Fruit fly (Drosophila melanogaster) whole organism, embryonic: Measurements from ENCODE around the gene SamDC.

Source experiments
- CG13624 ChIP-seq: fragments of 200-800 bp; sonication (Bioruptor generic); optimal IDR thresholded peaks from 2 replicates; lab custom pipeline; 2016; ENCODE audit warnings: missing biosample characterization, missing genetic modification characterization
- CG16779 ChIP-seq: fragments of 200-800 bp; sonication (Bioruptor generic); IDR thresholded peaks from 2 replicates; pipeline ENCODE4 v1.3.6; 2022; ENCODE audit warnings: missing biosample characterization, missing genetic modification characterization
- CG30020 ChIP-seq: fragments of 200-800 bp; optimal IDR thresholded peaks from 2 replicates; lab custom pipeline; 2019; ENCODE audit warnings: missing biosample characterization, mild to moderate bottlenecking, missing genetic modification characterization, moderate library complexity
- CG32532 ChIP-seq: fragments of 200-800 bp; sonication (Bioruptor generic); IDR thresholded peaks from 2 replicates; pipeline ENCODE4 v1.3.6; 2022; ENCODE audit warnings: missing biosample characterization, missing genetic modification characterization
- CG32772 ChIP-seq: fragments of 200-800 bp; sonication (Bioruptor generic); IDR thresholded peaks from 2 replicates; pipeline ENCODE4 v1.3.6; 2022; ENCODE audit warnings: missing biosample characterization, missing genetic modification characterization
- CG3281 ChIP-seq: fragments of 200-800 bp; sonication (Bioruptor generic); optimal IDR thresholded peaks from 3 replicates; lab custom pipeline; 2017; ENCODE audit warnings: missing biosample characterization, mild to moderate bottlenecking, missing genetic modification characterization
- Dll ChIP-seq: fragments of 200-800 bp; sonication (Bioruptor generic); IDR thresholded peaks from 4 replicates; pipeline ENCODE4 v1.3.6; 2022; ENCODE audit warnings: missing biosample characterization, missing genetic modification characterization; ENCODE audit not compliant: partially characterized antibody
- NC2β ChIP-seq: fragments of 200-800 bp; sonication (Bioruptor generic); optimal IDR thresholded peaks from 2 replicates; lab custom pipeline; 2016; ENCODE audit warnings: missing biosample characterization, missing genetic modification characterization
- cas ChIP-seq: fragments of 200-800 bp; sonication (Bioruptor generic); IDR thresholded peaks from 2 replicates; pipeline ENCODE4 v1.3.6; 2022; ENCODE audit warnings: missing biosample characterization, missing genetic modification characterization
- hbn ChIP-seq: fragments of 200-800 bp; sonication (Bioruptor generic); IDR thresholded peaks from 2 replicates; pipeline ENCODE4 v1.3.6; 2022; ENCODE audit warnings: missing biosample characterization, missing genetic modification characterization; ENCODE audit not compliant: partially characterized antibody
- mld ChIP-seq: fragments of 200-800 bp; sonication (Bioruptor generic); IDR thresholded peaks from 3 replicates; pipeline ENCODE4 v1.3.6; 2022; ENCODE audit warnings: missing biosample characterization, missing genetic modification characterization; ENCODE audit not compliant: partially characterized antibody
- rib ChIP-seq: fragments of 200-800 bp; sonication (Bioruptor generic); IDR thresholded peaks from 2 replicates; pipeline ENCODE4 v1.3.6; 2022; ENCODE audit warnings: missing biosample characterization, missing genetic modification characterization

dm6 chr2L:10314327-10315210, 24.7 kb upstream of the SamDC start, which contains the start of the genes Usp14 and CG4972:
- TF ChIP-seq cas (GFP tag; lab: Robert Waterston, UW) = no peak
- no peak for TF ChIP-seq CG16779 (GFP tag; lab: Robert Waterston, UW)
- TF ChIP-seq CG30020 (tag; lab: Kevin White, UChicago) = peak; percentile 99
- TF ChIP-seq CG3281 (GFP tag; lab: Kevin White, UChicago) = no peak
- no peak for TF ChIP-seq NC2β (GFP tag; lab: Kevin White, UChicago)
- no peak for TF ChIP-seq CG32532
- TF ChIP-seq CG13624 = no peak
- TF ChIP-seq CG32772 (GFP tag; lab: Robert Waterston, UW) = no peak
- TF ChIP-seq rib = no peak
- TF ChIP-seq hbn (GFP tag; lab: Robert Waterston, UW) = no peak
- no peak for TF ChIP-seq mld (GFP tag; lab: Robert Waterston, UW)
- TF ChIP-seq Dll (GFP tag; lab: Robert Waterston, UW) = peak; percentile 52; the same call in 1 of the 4 replicates
